Fruit fly (Drosophila melanogaster) whole organism, embryonic: ENCODE data around the gene hook.

ENCODE experiments used
- Ada2b ChIP-seq: fragments of 200-800 bp; sonication (Bioruptor generic); IDR thresholded peaks from 2 replicates; pipeline ENCODE4 v1.3.6; 2022; ENCODE audit warnings: missing biosample characterization, missing genetic modification characterization
- Aef1 ChIP-seq: fragments of 200-800 bp; sonication (Bioruptor generic); IDR thresholded peaks from 3 replicates; pipeline ENCODE4 v1.3.6; 2022; ENCODE audit warnings: missing biosample characterization, missing genetic modification characterization
- CG11247 ChIP-seq: fragments of 200-800 bp; sonication (Bioruptor generic); IDR thresholded peaks from 2 replicates; pipeline ENCODE4 v1.3.6; 2022; ENCODE audit warnings: missing biosample characterization, missing genetic modification characterization
- CG11504 ChIP-seq: fragments of 200-800 bp; sonication (Bioruptor generic); optimal IDR thresholded peaks from 3 replicates; lab custom pipeline; 2019; ENCODE audit warnings: missing biosample characterization, mild to moderate bottlenecking, missing genetic modification characterization, moderate library complexity
- CG13296 ChIP-seq: fragments of 200-800 bp; sonication (Bioruptor generic); optimal IDR thresholded peaks from 3 replicates; lab custom pipeline; 2018; ENCODE audit warnings: missing biosample characterization, mild to moderate bottlenecking, missing genetic modification characterization
- CG15479 ChIP-seq: fragments of 200-800 bp; sonication (Bioruptor generic); optimal IDR thresholded peaks from 3 replicates; lab custom pipeline; 2019; ENCODE audit warnings: missing biosample characterization, mild to moderate bottlenecking, missing genetic modification characterization, moderate library complexity
- CG17359 ChIP-seq: fragments of 200-800 bp; sonication (Bioruptor generic); optimal IDR thresholded peaks from 3 replicates; lab custom pipeline; 2018; ENCODE audit warnings: missing biosample characterization, mild to moderate bottlenecking, missing genetic modification characterization, moderate library complexity
- CG17568 ChIP-seq: fragments of 200-800 bp; sonication (Bioruptor generic); optimal IDR thresholded peaks from 2 replicates; lab custom pipeline; 2018; ENCODE audit warnings: missing biosample characterization, mild to moderate bottlenecking, missing genetic modification characterization, moderate library complexity
- CG17802 ChIP-seq: fragments of 200-800 bp; sonication (Bioruptor generic); optimal IDR thresholded peaks from 2 replicates; lab custom pipeline; 2018; ENCODE audit warnings: missing biosample characterization, mild to moderate bottlenecking, missing genetic modification characterization, moderate library complexity
- CG31441 ChIP-seq: fragments of 200-800 bp; sonication (Bioruptor generic); IDR thresholded peaks from 2 replicates; pipeline ENCODE4 v1.3.6; 2022; ENCODE audit warnings: missing biosample characterization, missing genetic modification characterization
- CG32767 ChIP-seq: fragments of 200-800 bp; sonication (Bioruptor generic); IDR thresholded peaks from 2 replicates; pipeline ENCODE4 v1.3.6; 2022; ENCODE audit warnings: missing biosample characterization, missing genetic modification characterization
- CG3281 ChIP-seq: fragments of 200-800 bp; sonication (Bioruptor generic); optimal IDR thresholded peaks from 3 replicates; lab custom pipeline; 2017; ENCODE audit warnings: missing biosample characterization, mild to moderate bottlenecking, missing genetic modification characterization
- CG4282 ChIP-seq: fragments of 200-800 bp; sonication (Bioruptor generic); optimal IDR thresholded peaks from 2 replicates; lab custom pipeline; 2016; ENCODE audit warnings: missing biosample characterization, missing genetic modification characterization
- CG4328 ChIP-seq: fragments of 200-800 bp; sonication (Bioruptor generic); optimal IDR thresholded peaks from 3 replicates; lab custom pipeline; 2017; ENCODE audit warnings: missing biosample characterization, missing genetic modification reagents, missing genetic modification characterization
- CG4707 ChIP-seq: fragments of 200-800 bp; sonication (Bioruptor generic); optimal IDR thresholded peaks from 2 replicates; lab custom pipeline; 2018; ENCODE audit warnings: missing biosample characterization, mild to moderate bottlenecking, missing genetic modification characterization, moderate library complexity
- CG4820 ChIP-seq: fragments of 200-800 bp; sonication (Bioruptor generic); optimal IDR thresholded peaks from 3 replicates; lab custom pipeline; 2016; ENCODE audit warnings: missing biosample characterization, missing genetic modification characterization
- CG6654 ChIP-seq: fragments of 200-800 bp; sonication (Bioruptor generic); optimal IDR thresholded peaks from 2 replicates; lab custom pipeline; 2017; ENCODE audit warnings: missing biosample characterization, mild to moderate bottlenecking, missing genetic modification characterization
- CG8290 ChIP-seq, 3 experiments: fragments of 200-800 bp; sonication (Bioruptor generic); optimal IDR thresholded peaks; 2 replicates each; lab custom pipeline; 2016 to 2019; ENCODE audit warnings: missing biosample characterization in 3 of 3, missing genetic modification characterization in 3 of 3, mild to moderate bottlenecking in 2 of 3, moderate library complexity in 1 of 3
- CG8924 ChIP-seq: fragments of 200-800 bp; optimal IDR thresholded peaks from 3 replicates; lab custom pipeline; 2019; ENCODE audit warnings: missing biosample characterization, mild to moderate bottlenecking, missing genetic modification characterization, moderate library complexity
- CG9609 ChIP-seq: fragments of 200-800 bp; sonication (Bioruptor generic); optimal IDR thresholded peaks from 3 replicates; lab custom pipeline; 2016; ENCODE audit warnings: missing biosample characterization, missing genetic modification characterization
- Dbx ChIP-seq: fragments of 200-800 bp; sonication (Bioruptor generic); IDR thresholded peaks from 3 replicates; pipeline ENCODE4 v1.3.6; 2022; ENCODE audit warnings: missing biosample characterization, missing genetic modification characterization
- Deaf1 ChIP-seq: fragments of 200-800 bp; optimal IDR thresholded peaks from 3 replicates; lab custom pipeline; 2019; ENCODE audit warnings: missing biosample characterization, mild to moderate bottlenecking, missing genetic modification characterization, moderate library complexity
- Dll ChIP-seq: fragments of 200-800 bp; sonication (Bioruptor generic); IDR thresholded peaks from 4 replicates; pipeline ENCODE4 v1.3.6; 2022; ENCODE audit warnings: missing biosample characterization, missing genetic modification characterization; ENCODE audit not compliant: partially characterized antibody
- ERR ChIP-seq: fragments of 200-800 bp; sonication (Bioruptor generic); optimal IDR thresholded peaks from 2 replicates; lab custom pipeline; 2016; ENCODE audit warnings: missing biosample characterization, missing genetic modification characterization
- Hr51 ChIP-seq, 2 experiments: fragments of 200-800 bp; sonication (Bioruptor generic); optimal IDR thresholded peaks; 2 replicates in 1 of 2; 3 replicates in 1 of 2; lab custom pipeline; 2016 to 2018; ENCODE audit warnings: missing biosample characterization in 2 of 2, missing genetic modification characterization in 2 of 2, mild to moderate bottlenecking in 1 of 2, moderate library complexity in 1 of 2
- NFAT ChIP-seq: fragments of 200-800 bp; sonication (Bioruptor generic); IDR thresholded peaks from 2 replicates; pipeline ENCODE4 v1.3.6; 2022; ENCODE audit warnings: missing biosample characterization, missing genetic modification characterization
- NfI ChIP-seq: fragments of 200-800 bp; sonication (Bioruptor generic); optimal IDR thresholded peaks from 3 replicates; lab custom pipeline; 2018; ENCODE audit warnings: missing biosample characterization, mild to moderate bottlenecking, missing genetic modification characterization, moderate library complexity
- Oaz ChIP-seq: fragments of 200-800 bp; sonication (Bioruptor generic); IDR thresholded peaks from 2 replicates; pipeline ENCODE4 v1.3.6; 2022; ENCODE audit warnings: missing biosample characterization, missing genetic modification characterization
- Tbp ChIP-seq: fragments of >200 bp; optimal IDR thresholded peaks from 2 replicates; lab custom pipeline; 2018; ENCODE audit warnings: missing biosample characterization, missing genetic modification characterization
- bowl ChIP-seq: fragments of 200-800 bp; sonication (Bioruptor generic); IDR thresholded peaks from 2 replicates; pipeline ENCODE4 v1.3.6; 2022; ENCODE audit warnings: missing biosample characterization, missing genetic modification characterization
- br ChIP-seq: fragments of >200 bp; optimal IDR thresholded peaks from 2 replicates; lab custom pipeline; 2017
- cad ChIP-seq: fragments of >200 bp; optimal IDR thresholded peaks from 2 replicates; lab custom pipeline; 2017; ENCODE audit warnings: missing biosample characterization, missing genetic modification characterization
- chinmo ChIP-seq: fragments of 200-800 bp; sonication (Bioruptor generic); IDR thresholded peaks from 4 replicates; pipeline ENCODE4 v1.3.6; 2022; ENCODE audit warnings: missing biosample characterization, missing genetic modification characterization; ENCODE audit not compliant: partially characterized antibody
- corto ChIP-seq: fragments of 200-800 bp; sonication (Bioruptor generic); optimal IDR thresholded peaks from 2 replicates; lab custom pipeline; 2016; ENCODE audit warnings: missing biosample characterization, mild to moderate bottlenecking, missing genetic modification characterization, moderate library complexity
- crc ChIP-seq: fragments of 200-800 bp; sonication (Bioruptor generic); optimal IDR thresholded peaks from 2 replicates; lab custom pipeline; 2016; ENCODE audit warnings: missing biosample characterization, missing genetic modification characterization
- crol ChIP-seq: fragments of 200-800 bp; sonication (Bioruptor generic); IDR thresholded peaks from 2 replicates; pipeline ENCODE4 v1.3.6; 2022; ENCODE audit warnings: missing biosample characterization, missing genetic modification characterization
- dysf ChIP-seq: fragments of 200-800 bp; sonication (Bioruptor generic); IDR thresholded peaks from 3 replicates; pipeline ENCODE4 v1.3.6; 2022; ENCODE audit warnings: missing biosample characterization, missing genetic modification characterization
- esg ChIP-seq: fragments of 200-800 bp; sonication (Bioruptor generic); conservative IDR thresholded peaks from 2 replicates; pipeline ENCODE4 v1.3.6; 2022; ENCODE audit warnings: missing biosample characterization, missing genetic modification characterization
- ftz-f1 ChIP-seq: fragments of 200-800 bp; sonication (Bioruptor generic); optimal IDR thresholded peaks from 2 replicates; lab custom pipeline; 2016; ENCODE audit warnings: missing biosample characterization, missing genetic modification characterization
- gsb-n ChIP-seq: fragments of 200-800 bp; sonication (Bioruptor generic); optimal IDR thresholded peaks from 3 replicates; lab custom pipeline; 2018; ENCODE audit warnings: missing biosample characterization, mild to moderate bottlenecking, missing genetic modification characterization
- lbe ChIP-seq: fragments of 200-800 bp; sonication (Bioruptor generic); optimal IDR thresholded peaks from 2 replicates; lab custom pipeline; 2016; ENCODE audit warnings: missing biosample characterization, mild to moderate bottlenecking, missing genetic modification characterization
- p53 ChIP-seq: fragments of 200-800 bp; sonication (Bioruptor generic); optimal IDR thresholded peaks from 2 replicates; lab custom pipeline; 2016; ENCODE audit warnings: missing biosample characterization, missing genetic modification characterization
- pan ChIP-seq, 4 experiments: fragments of >200 bp in 3 of 4; fragments of 200-800 bp in 1 of 4; sonication (Bioruptor generic) in 1 of 4; optimal IDR thresholded peaks in 3 of 4; IDR thresholded peaks in 1 of 4; 2 replicates each; pipeline versions ENCODE4 v1.3.6 to Lab custom; 2017 to 2022; ENCODE audit warnings: missing biosample characterization in 2 of 4, missing genetic modification characterization in 2 of 4, mixed read lengths in 1 of 4
- rib ChIP-seq: fragments of 200-800 bp; sonication (Bioruptor generic); IDR thresholded peaks from 2 replicates; pipeline ENCODE4 v1.3.6; 2022; ENCODE audit warnings: missing biosample characterization, missing genetic modification characterization
- salm ChIP-seq: fragments of 200-800 bp; sonication (Bioruptor generic); optimal IDR thresholded peaks from 2 replicates; lab custom pipeline; 2018; ENCODE audit warnings: missing biosample characterization, mild to moderate bottlenecking, missing genetic modification characterization
- tin ChIP-seq: fragments of 200-800 bp; sonication (Bioruptor generic); optimal IDR thresholded peaks from 3 replicates; lab custom pipeline; 2016; ENCODE audit warnings: missing biosample characterization, missing genetic modification characterization
- tio ChIP-seq: fragments of 200-800 bp; sonication (Bioruptor generic); optimal IDR thresholded peaks from 2 replicates; lab custom pipeline; 2017; ENCODE audit warnings: missing biosample characterization, missing genetic modification characterization, inconsistent platforms
- trem ChIP-seq: fragments of 200-800 bp; optimal IDR thresholded peaks from 3 replicates; lab custom pipeline; 2019; ENCODE audit warnings: missing biosample characterization, mild to moderate bottlenecking, missing genetic modification characterization, moderate library complexity
- tup ChIP-seq: fragments of 200-800 bp; sonication (Bioruptor generic); optimal IDR thresholded peaks from 2 replicates; lab custom pipeline; 2016; ENCODE audit warnings: missing biosample characterization, mild to moderate bottlenecking, missing genetic modification characterization, moderate library complexity
- wdn ChIP-seq: fragments of 200-800 bp; sonication (Bioruptor generic); IDR thresholded peaks from 2 replicates; pipeline ENCODE4 v1.3.6; 2022; ENCODE audit warnings: missing biosample characterization, missing genetic modification characterization

hook gene

dm6 chr2L:19053860-19054515 is 20.7 kb upstream of the hook start, which contains the start of gene CG10492 (continued):
- TF ChIP-seq gsb-n (no peak), dysf (GFP tag; lab: Robert Waterston, UW) (no peak), pan (optimal IDR thresholded peaks at IDR 0.05; lab: Kevin White, UChicago) (no peak), pan (GFP tag; optimal IDR thresholded peaks at IDR 0.05 in 1 of 2, IDR thresholded peaks at IDR 0.05 in 1 of 2) (no peak), rib (GFP tag; lab: Robert Waterston, UW) (peak; percentile 69; the same call in 1 of the 2 replicates), CG8290 (GFP tag; optimal IDR thresholded peaks at IDR 0.05; lab: Kevin White, UChicago) (no peak), CG8290 (tag; optimal IDR thresholded peaks at IDR 0.05; lab: Kevin White, UChicago) (no peak), CG4282 (GFP tag; lab: Kevin White, UChicago) (no peak), ERR (no peak), Ada2b (GFP tag; lab: Robert Waterston, UW) (no peak), Tbp (no peak), esg (GFP tag; lab: Robert Waterston, UW) (no peak), CG3281 (GFP tag; lab: Kevin White, UChicago) (no peak), Deaf1 (tag; lab: Kevin White, UChicago) (peak; percentile 10), Oaz (no peak), wdn (no peak), CG6654 (GFP tag; lab: Kevin White, UChicago) (no peak), chinmo (GFP tag; lab: Robert Waterston, UW) (peak; percentile 73; the same call in 1 of the 4 replicates), ftz-f1 (GFP tag; lab: Kevin White, UChicago) (peak; percentile 81), CG17802 (tag; lab: Kevin White, UChicago) (no peak), CG15479 (GFP tag; lab: Kevin White, UChicago) (no peak), tup (GFP tag; lab: Kevin White, UChicago) (no peak), CG4328 (GFP tag; lab: Kevin White, UChicago) (no peak), cad (no peak), Hr51 (GFP tag; optimal IDR thresholded peaks at IDR 0.05; lab: Kevin White, UChicago) (no peak), crc (GFP tag; lab: Kevin White, UChicago) (no peak), trem (tag; lab: Kevin White, UChicago) (peak; percentile 90), CG9609 (GFP tag; lab: Kevin White, UChicago) (no peak), CG11247 (GFP tag; lab: Robert Waterston, UW) (no peak), CG17568 (GFP tag; lab: Kevin White, UChicago) (no peak), CG13296 (GFP tag; lab: Kevin White, UChicago) (no peak), br (lab: Kevin White, UChicago) (no peak), corto (GFP tag; lab: Kevin White, UChicago) (no peak), CG4707 (GFP tag; lab: Kevin White, UChicago) (no peak), CG11504 (tag; lab: Kevin White, UChicago) (peak; percentile 26), CG4820 (GFP tag; lab: Kevin White, UChicago) (no peak), crol (peak; percentile 100), NFAT (GFP tag; lab: Robert Waterston, UW) (peak; percentile 52), CG31441 (GFP tag; lab: Robert Waterston, UW) (no peak), Dll (GFP tag; lab: Robert Waterston, UW) (0 out of 4 replicates have a peak, but pooled peaks have one; percentile 39), p53 (GFP tag; lab: Kevin White, UChicago) (no peak), Dbx (GFP tag; lab: Robert Waterston, UW) (no peak), Aef1 (GFP tag; lab: Robert Waterston, UW) (no peak; the same call in 2 of the 3 replicates), tio (GFP tag; lab: Kevin White, UChicago) (no peak), CG32767 (GFP tag; lab: Robert Waterston, UW) (no peak), NfI (no peak), bowl (GFP tag; lab: Robert Waterston, UW) (no peak), tin (no peak), salm (tag; lab: Kevin White, UChicago) (no peak), CG8924 (tag; lab: Kevin White, UChicago) (no peak), CG17359 (tag; lab: Kevin White, UChicago) (no peak), lbe (GFP tag; lab: Kevin White, UChicago) (no peak)
